Worm (Caenorhabditis elegans): ENCODE results near the gene F08F8.7.

The F08F8.7 gene

DNA sequence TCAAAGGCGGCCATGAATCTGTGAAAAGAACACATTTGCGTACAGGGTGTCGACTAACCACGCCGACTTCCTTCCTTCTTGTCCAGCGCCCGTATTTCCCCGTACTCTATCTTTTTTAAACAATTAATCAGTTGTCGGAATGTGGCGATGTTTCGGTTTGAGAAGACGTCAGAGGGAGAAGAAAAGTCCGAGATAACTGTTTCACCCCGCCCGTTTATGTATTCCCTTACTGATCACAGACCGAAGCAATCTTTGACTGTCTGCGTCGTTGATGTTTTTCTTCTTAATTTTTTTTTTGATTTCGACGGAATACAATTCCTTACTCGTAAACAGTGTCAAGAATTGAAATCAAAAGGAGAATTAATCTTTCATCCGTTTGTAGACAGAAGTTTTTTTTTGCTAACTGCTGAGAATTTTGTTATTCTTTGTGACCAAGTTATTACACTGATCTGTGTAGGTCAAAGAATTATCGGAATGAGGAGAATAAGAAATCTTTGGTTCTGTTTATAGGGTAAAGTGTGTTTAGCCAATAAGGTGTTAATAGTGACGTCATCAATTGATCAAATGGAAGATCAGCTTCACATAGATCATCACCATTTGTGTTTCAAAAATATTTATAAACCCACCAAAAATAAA, 49.8 kb downstream of the F08F8.7 start:
- TF ChIP-seq blmp-1 (tag; optimal IDR thresholded peaks at IDR 0.05) = no peak
- TF ChIP-seq ceh-39 (tag; optimal IDR thresholded peaks at IDR 0.05) = no peak
- TF ChIP-seq mab-5 (tag; optimal IDR thresholded peaks at IDR 0.05) = no peak
- no peak for TF ChIP-seq tbx-8 (GFP tag; optimal IDR thresholded peaks at IDR 0.05)
- no peak for TF ChIP-seq nhr-76 (tag; optimal IDR thresholded peaks at IDR 0.05)
- no peak for TF ChIP-seq bed-3 (GFP tag; optimal IDR thresholded peaks at IDR 0.05)
- no peak for TF ChIP-seq hlh-1 (tag; optimal IDR thresholded peaks at IDR 0.05)

ce11 chrIII:7296092-7296668, 50.8 kb downstream of the F08F8.7 start:
- TF ChIP-seq elt-3 (tag; optimal IDR thresholded peaks at IDR 0.05) = no peak
- no peak for TF ChIP-seq ceh-83 (GFP tag; optimal IDR thresholded peaks at IDR 0.05)
- TF ChIP-seq nhr-237 (tag; optimal IDR thresholded peaks at IDR 0.05) = no peak
- no peak for TF ChIP-seq tbx-8 (GFP tag; optimal IDR thresholded peaks at IDR 0.05)
- TF ChIP-seq unc-39 (tag; optimal IDR thresholded peaks at IDR 0.05) = no peak
- TF ChIP-seq ceh-39 (tag; optimal IDR thresholded peaks at IDR 0.05) = no peak
- no peak for TF ChIP-seq nhr-2 (tag; optimal IDR thresholded peaks at IDR 0.05)

Measured in whole organism, mixed stage, embryonic.